Fruit fly (Drosophila melanogaster): ENCODE results near the gene CG2975.

Gene CG2975

DNA sequence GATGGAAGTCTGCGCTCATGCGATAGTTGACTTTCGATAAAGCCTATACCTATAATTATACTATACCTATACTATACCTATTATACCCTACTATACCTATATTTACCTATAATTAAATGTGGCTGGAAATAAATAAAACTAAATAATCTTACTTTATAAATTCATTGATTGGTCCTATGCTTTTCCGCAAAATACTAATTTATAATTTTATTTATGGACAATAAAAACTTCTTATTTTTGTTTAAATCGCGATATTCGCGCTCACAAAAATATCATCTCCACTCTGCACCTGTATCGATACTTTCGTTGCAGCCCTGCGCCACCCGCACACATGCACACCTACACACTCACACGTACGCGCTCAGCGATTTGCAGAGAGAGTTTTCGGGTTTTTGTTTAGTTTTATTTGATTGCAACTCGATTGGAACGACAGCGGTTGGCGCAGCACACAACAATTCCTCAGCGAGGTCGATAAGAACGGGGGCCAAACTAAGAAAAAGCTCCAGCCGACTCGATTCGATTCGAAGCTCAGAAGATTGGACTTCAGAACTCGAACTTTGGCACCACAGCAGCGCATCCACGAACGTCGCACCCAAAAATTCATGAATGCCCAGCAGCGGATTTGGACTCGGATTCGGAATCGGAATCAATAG, 34.7 kb downstream of the CG2975 start, which contains the start of gene CG8814 (continued):
- TF ChIP-seq Jarid2 (GFP tag; optimal IDR thresholded peaks at IDR 0.05), result no peak
- TF ChIP-seq sens-2 (GFP tag; IDR thresholded peaks at IDR 0.05), result no peak
- peak; percentile 69 for TF ChIP-seq twi (tag; optimal IDR thresholded peaks at IDR 0.05)
- TF ChIP-seq CG8359 (GFP tag; optimal IDR thresholded peaks at IDR 0.05; ENCODE audit: borderline replicate concordance), result no peak
- peak; percentile 86 for TF ChIP-seq CG30403 (GFP tag; optimal IDR thresholded peaks at IDR 0.05)
- no peak for TF ChIP-seq sqz (GFP tag; optimal IDR thresholded peaks at IDR 0.05)
- peak; percentile 18 for TF ChIP-seq Fer2 (tag; optimal IDR thresholded peaks at IDR 0.05)
- TF ChIP-seq bowl (GFP tag; IDR thresholded peaks at IDR 0.05), result no peak
- TF ChIP-seq tap (tag; optimal IDR thresholded peaks at IDR 0.05), result no peak
- TF ChIP-seq Hr39 (optimal IDR thresholded peaks at IDR 0.05), result no peak
- no peak for TF ChIP-seq Asciz (GFP tag; optimal IDR thresholded peaks at IDR 0.05)
- TF ChIP-seq CG12659 (GFP tag; optimal IDR thresholded peaks at IDR 0.05), result peak; percentile 91
- no peak for TF ChIP-seq CG15073 (GFP tag; optimal IDR thresholded peaks at IDR 0.05)
- TF ChIP-seq CrebB (tag; optimal IDR thresholded peaks at IDR 0.05), result no peak
- peak; percentile 51 for TF ChIP-seq fd3F (GFP tag; optimal IDR thresholded peaks at IDR 0.05)
- TF ChIP-seq gt (GFP tag; IDR thresholded peaks at IDR 0.05), result no peak
- peak; percentile 77 for TF ChIP-seq Bgb (GFP tag; IDR thresholded peaks at IDR 0.05; ENCODE audit: partially characterized antibody)
- TF ChIP-seq CG6813 (GFP tag; optimal IDR thresholded peaks at IDR 0.05), result no peak
- peak; percentile 77 for TF ChIP-seq CG8290 (GFP tag; optimal IDR thresholded peaks at IDR 0.05)
- TF ChIP-seq CG8290 (tag; optimal IDR thresholded peaks at IDR 0.05), result peak in 1 of 2 experiments; percentile 71
- TF ChIP-seq hbn (GFP tag; IDR thresholded peaks at IDR 0.05; ENCODE audit: partially characterized antibody), result peak; percentile 62
- TF ChIP-seq ase (GFP tag; IDR thresholded peaks at IDR 0.05), result no peak; the same call in 2 of the 3 replicates
- no peak for TF ChIP-seq gsb (GFP tag; IDR thresholded peaks at IDR 0.05)
- TF ChIP-seq danr (GFP tag; IDR thresholded peaks at IDR 0.05), result no peak
- no peak for TF ChIP-seq Side (GFP tag; optimal IDR thresholded peaks at IDR 0.05)
- peak; percentile 77; the same call in 3 of the 4 replicates for TF ChIP-seq Gug (GFP tag; IDR thresholded peaks at IDR 0.05)
- no peak for TF ChIP-seq sim (GFP tag; IDR thresholded peaks at IDR 0.05)
- no peak for TF ChIP-seq ems (GFP tag; optimal IDR thresholded peaks at IDR 0.05)
- TF ChIP-seq eyg (GFP tag; optimal IDR thresholded peaks at IDR 0.05), result no peak
- TF ChIP-seq CG4404 (GFP tag; IDR thresholded peaks at IDR 0.05), result peak; percentile 80
- TF ChIP-seq sr (GFP tag; IDR thresholded peaks at IDR 0.05), result 0 out of 3 replicates have a peak, but pooled peaks have one; percentile 27
- TF ChIP-seq Abd-B (GFP tag; optimal IDR thresholded peaks at IDR 0.05), result peak; percentile 66
- TF ChIP-seq CG10654 (GFP tag; optimal IDR thresholded peaks at IDR 0.05), result peak; percentile 54
- peak; percentile 64 for TF ChIP-seq zfh1 (GFP tag; IDR thresholded peaks at IDR 0.05)
- peak; percentile 0 for TF ChIP-seq CG7987 (GFP tag; optimal IDR thresholded peaks at IDR 0.05)
- TF ChIP-seq CG17802 (tag; optimal IDR thresholded peaks at IDR 0.05), result peak; percentile 19
- TF ChIP-seq kah (GFP tag; optimal IDR thresholded peaks at IDR 0.05), result no peak
- peak; percentile 43; the same call in 1 of the 2 replicates for TF ChIP-seq vvl (GFP tag; IDR thresholded peaks at IDR 0.05)
- TF ChIP-seq ac (GFP tag; optimal IDR thresholded peaks at IDR 0.05), result no peak
- no peak for TF ChIP-seq Atf-2 (GFP tag; optimal IDR thresholded peaks at IDR 0.05)
- TF ChIP-seq luna (GFP tag; optimal IDR thresholded peaks at IDR 0.05), result peak; percentile 8
- no peak for TF ChIP-seq odd (GFP tag; optimal IDR thresholded peaks at IDR 0.05)
- no peak for TF ChIP-seq ab (GFP tag; optimal IDR thresholded peaks at IDR 0.05)
- TF ChIP-seq mirr (GFP tag; optimal IDR thresholded peaks at IDR 0.05), result no peak
- no peak for TF ChIP-seq br (optimal IDR thresholded peaks at IDR 0.05)
- TF ChIP-seq rib (GFP tag; IDR thresholded peaks at IDR 0.05), result 0 out of 2 replicates have a peak, but pooled peaks have one; percentile 7
- no peak for TF ChIP-seq repo (GFP tag; optimal IDR thresholded peaks at IDR 0.05)
- no peak for TF ChIP-seq fru (optimal IDR thresholded peaks at IDR 0.05)
- TF ChIP-seq HLH54F (GFP tag; optimal IDR thresholded peaks at IDR 0.05), result peak; percentile 15
- TF ChIP-seq CG13775 (GFP tag; optimal IDR thresholded peaks at IDR 0.05), result peak; percentile 82
- TF ChIP-seq NfI (GFP tag; optimal IDR thresholded peaks at IDR 0.05), result peak; percentile 66
- TF ChIP-seq B-H2 (GFP tag; optimal IDR thresholded peaks at IDR 0.05), result no peak

Measured in whole organism, embryonic.